Worm (Caenorhabditis elegans): ENCODE results near the gene C16B8.2.

ce11 chrX:3949026-3949425, 17.2 kb downstream of the C16B8.2 start:
- no peak for TF ChIP-seq K09A11.1 (tag; optimal IDR thresholded peaks at IDR 0.05; ENCODE audit: insufficient read depth)
- TF ChIP-seq hlh-15 (tag; optimal IDR thresholded peaks at IDR 0.05): no peak

Measured in whole organism, late embryonic.